Fruit fly (Drosophila melanogaster): Measurements from ENCODE around the gene MED24.

Gene MED24

DNA sequence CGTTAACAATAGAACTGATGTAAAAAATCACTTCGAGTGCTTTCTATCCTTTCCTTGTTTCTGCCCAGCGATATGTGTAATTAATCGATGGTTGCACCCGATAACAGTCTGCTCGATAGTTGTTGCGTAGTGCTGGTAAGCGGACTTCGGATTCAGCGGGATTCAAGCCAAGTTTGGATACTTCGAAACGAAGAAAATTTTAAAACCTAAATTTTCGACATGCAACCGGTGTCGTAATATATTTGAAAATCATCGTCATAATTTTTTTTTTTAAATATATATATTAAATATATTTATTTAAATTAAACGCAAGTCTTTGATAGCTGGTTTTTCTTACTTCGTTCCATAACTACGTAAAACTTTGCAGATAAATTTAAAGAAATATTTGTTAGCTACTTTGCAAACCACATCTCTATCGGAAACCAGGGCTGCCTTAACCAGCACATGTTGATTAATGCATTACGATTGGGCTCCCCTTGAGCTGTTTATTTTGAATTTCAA is 6.8 kb downstream of the MED24 start, which contains the start of the genes UbcE2M and Dhps (continued):
- TF ChIP-seq gt (GFP tag; IDR thresholded peaks at IDR 0.05) (no peak), dan (GFP tag; IDR thresholded peaks at IDR 0.05) (no peak), Side (GFP tag; optimal IDR thresholded peaks at IDR 0.05) (no peak), CG6689 (GFP tag; IDR thresholded peaks at IDR 0.05) (peak; percentile 61), nau (GFP tag; optimal IDR thresholded peaks at IDR 0.05) (no peak), CG30020 (tag; optimal IDR thresholded peaks at IDR 0.05) (peak; percentile 78), cato (GFP tag; optimal IDR thresholded peaks at IDR 0.05; ENCODE audit: borderline replicate concordance) (peak; percentile 37), CG1603 (tag; optimal IDR thresholded peaks at IDR 0.05) (no peak), crp (GFP tag; optimal IDR thresholded peaks at IDR 0.05) (peak in 1 of 2 experiments; percentile 60), schlank (tag; optimal IDR thresholded peaks at IDR 0.05) (peak; percentile 6), CG10654 (GFP tag; optimal IDR thresholded peaks at IDR 0.05) (peak; percentile 57), CG18619 (GFP tag; optimal IDR thresholded peaks at IDR 0.05) (peak; percentile 79), salm (tag; optimal IDR thresholded peaks at IDR 0.05) (no peak), yki (optimal IDR thresholded peaks at IDR 0.05) (no peak), CrebB (tag; optimal IDR thresholded peaks at IDR 0.05) (no peak), Blimp-1 (GFP tag; optimal IDR thresholded peaks at IDR 0.05) (no peak), corto (GFP tag; optimal IDR thresholded peaks at IDR 0.05) (no peak), org-1 (GFP tag; optimal IDR thresholded peaks at IDR 0.05) (no peak), CG31224 (GFP tag; IDR thresholded peaks at IDR 0.05) (peak; percentile 56; the same call in 1 of the 2 replicates), esg (GFP tag; conservative IDR thresholded peaks at IDR 0.05) (peak; percentile 66), ac (GFP tag; optimal IDR thresholded peaks at IDR 0.05) (no peak), Xbp1 (GFP tag; optimal IDR thresholded peaks at IDR 0.05) (peak; percentile 77), chinmo (GFP tag; IDR thresholded peaks at IDR 0.05; ENCODE audit: partially characterized antibody) (0 out of 4 replicates have a peak, but pooled peaks have one; percentile 62), CG3407 (GFP tag; optimal IDR thresholded peaks at IDR 0.05) (no peak), HLH3B (GFP tag; IDR thresholded peaks at IDR 0.05) (peak; percentile 56; the same call in 1 of the 2 replicates), Sox100B (GFP tag; optimal IDR thresholded peaks at IDR 0.05) (no peak), Antp (GFP tag; optimal IDR thresholded peaks at IDR 0.05) (peak; percentile 53), BEAF-32 (GFP tag; optimal IDR thresholded peaks at IDR 0.05) (peak; percentile 80), CG9876 (GFP tag; optimal IDR thresholded peaks at IDR 0.05) (peak; percentile 67), CG4730 (GFP tag; IDR thresholded peaks at IDR 0.05) (peak; percentile 27; the same call in 1 of the 2 replicates), Sry-δ (GFP tag; optimal IDR thresholded peaks at IDR 0.05) (peak; percentile 67), hbn (GFP tag; IDR thresholded peaks at IDR 0.05; ENCODE audit: partially characterized antibody) (peak; percentile 64), CG11696 (GFP tag; IDR thresholded peaks at IDR 0.05) (no peak), CG2116 (GFP tag; optimal IDR thresholded peaks at IDR 0.05) (peak; percentile 83), CG32532 (GFP tag; IDR thresholded peaks at IDR 0.05) (peak; percentile 74), CG6683 (GFP tag; optimal IDR thresholded peaks at IDR 0.05) (peak; percentile 58), amos (GFP tag; IDR thresholded peaks at IDR 0.05; ENCODE audit: partially characterized antibody) (peak; percentile 84), HLH4C (GFP tag; IDR thresholded peaks at IDR 0.05; ENCODE audit: partially characterized antibody) (peak; percentile 76), wor (GFP tag; IDR thresholded peaks at IDR 0.05) (peak; percentile 27; the same call in 1 of the 2 replicates), mam (GFP tag; optimal IDR thresholded peaks at IDR 0.05) (peak; percentile 73), CG15479 (GFP tag; optimal IDR thresholded peaks at IDR 0.05) (no peak), CG9215 (GFP tag; IDR thresholded peaks at IDR 0.05) (peak; percentile 85), dm (GFP tag; optimal IDR thresholded peaks at IDR 0.05) (peak; percentile 52), CG18599 (GFP tag; optimal IDR thresholded peaks at IDR 0.05) (no peak), luna (GFP tag; optimal IDR thresholded peaks at IDR 0.05) (no peak), mirr (GFP tag; optimal IDR thresholded peaks at IDR 0.05) (no peak), bigmax (GFP tag; optimal IDR thresholded peaks at IDR 0.05) (no peak), sna (GFP tag; IDR thresholded peaks at IDR 0.05; ENCODE audit: partially characterized antibody) (peak; percentile 60), CG17359 (tag; optimal IDR thresholded peaks at IDR 0.05) (peak; percentile 63), CG17361 (GFP tag; IDR thresholded peaks at IDR 0.05) (no peak; the same call in 2 of the 3 replicates)

Data from whole organism, embryonic.